Worm (Caenorhabditis elegans) whole organism, late embryonic: ENCODE data around the gene algn-2.

Experiments used
- C08G9.2 ChIP-seq: sonication (generic microtip); optimal IDR thresholded peaks from 2 replicates; lab custom pipeline; 2016; ENCODE audit warnings: mild to moderate bottlenecking, missing genetic modification characterization, moderate library complexity, missing compliant biosample characterization
- ceh-30 ChIP-seq: fragments of 150-350 bp; optimal IDR thresholded peaks from 2 replicates; lab custom pipeline; 2014; ENCODE audit warnings: missing biosample characterization, missing genetic modification characterization
- fkh-10 ChIP-seq: fragments of 150-350 bp; optimal IDR thresholded peaks from 2 replicates; lab custom pipeline; 2014; ENCODE audit warnings: missing biosample characterization, missing genetic modification reagents, missing genetic modification characterization
- pha-4 ChIP-seq: fragments of 150-350 bp; optimal IDR thresholded peaks from 2 replicates; lab custom pipeline; 2018; ENCODE audit warnings: missing biosample characterization, missing genetic modification reagents, missing genetic modification characterization
- pqm-1 ChIP-seq: sonication (generic microtip); optimal IDR thresholded peaks from 2 replicates; lab custom pipeline; 2016; ENCODE audit warnings: missing genetic modification characterization, missing compliant biosample characterization
- ref-2 ChIP-seq: sonication (generic microtip); optimal IDR thresholded peaks from 2 replicates; lab custom pipeline; 2016; ENCODE audit warnings: missing genetic modification characterization, missing compliant biosample characterization
- unc-55 ChIP-seq: sonication (generic microtip); optimal IDR thresholded peaks from 2 replicates; lab custom pipeline; 2017; ENCODE audit warnings: missing biosample characterization, missing genetic modification reagents, missing genetic modification characterization
- ztf-16 ChIP-seq: sonication (generic microtip); optimal IDR thresholded peaks from 2 replicates; lab custom pipeline; 2017; ENCODE audit warnings: missing genetic modification characterization, missing compliant biosample characterization

ce11 chrII:5374967-5375366 is at the start of gene algn-2:
- no peak for TF ChIP-seq unc-55 (GFP tag; lab: Kevin White, UChicago)
- TF ChIP-seq pqm-1, result no peak
- TF ChIP-seq ztf-16 (tag; lab: Kevin White, UChicago), result no peak
- TF ChIP-seq C08G9.2 (tag; lab: Kevin White, UChicago), result no peak
- TF ChIP-seq ref-2 (tag; lab: Kevin White, UChicago), result no peak
- TF ChIP-seq pha-4 (tag; lab: Kevin White, UChicago), result no peak
- TF ChIP-seq fkh-10, result no peak
- TF ChIP-seq ceh-30 (tag; lab: Kevin White, UChicago), result no peak
